Worm (Caenorhabditis elegans): ENCODE results near the gene best-16.

ce11 chrIV:7212769-7213168 lies 17.1 kb upstream of the best-16 start:
- TF ChIP-seq snpc-4 (tag; optimal IDR thresholded peaks at IDR 0.05) (no peak), blmp-1 (tag; optimal IDR thresholded peaks at IDR 0.05; ENCODE audit: insufficient read depth) (no peak), lin-39 (tag; optimal IDR thresholded peaks at IDR 0.05) (no peak), zag-1 (tag; optimal IDR thresholded peaks at IDR 0.05) (no peak), ama-1 (optimal IDR thresholded peaks at IDR 0.05) (no peak), lin-11 (tag; optimal IDR thresholded peaks at IDR 0.05) (no peak), unc-39 (tag; optimal IDR thresholded peaks at IDR 0.05) (no peak), mdl-1 (tag; optimal IDR thresholded peaks at IDR 0.05) (no peak), sem-4 (tag; optimal IDR thresholded peaks at IDR 0.05) (no peak), nhr-25 (tag; optimal IDR thresholded peaks at IDR 0.05) (no peak), Y55F3AM.14 (GFP tag; optimal IDR thresholded peaks at IDR 0.05) (no peak), fos-1 (tag; optimal IDR thresholded peaks at IDR 0.05) (peak; percentile 44)
